Fruit fly (Drosophila melanogaster) Kc167 (cell line): ENCODE data around the gene wapl.

ENCODE experiments used
- Myc ChIP-seq: fragments of >200 bp; optimal IDR thresholded peaks from 2 replicates; lab custom pipeline; 2017; ENCODE audit warnings: missing external identifiers
- Sin3A ChIP-seq: fragments of >200 bp; optimal IDR thresholded peaks from 2 replicates; lab custom pipeline; 2018; ENCODE audit warnings: missing external identifiers
- h ChIP-seq: fragments of >200 bp; optimal IDR thresholded peaks from 3 replicates; lab custom pipeline; 2018; ENCODE audit warnings: missing external identifiers
- insv ChIP-seq: fragments of >200 bp; optimal IDR thresholded peaks from 3 replicates; lab custom pipeline; 2018; ENCODE audit warnings: missing external identifiers
- psq ChIP-seq: fragments of >200 bp; optimal IDR thresholded peaks from 2 replicates; lab custom pipeline; 2017; ENCODE audit warnings: missing external identifiers
- ttk ChIP-seq: sonication (Bioruptor generic); optimal IDR thresholded peaks from 2 replicates; lab custom pipeline; 2017; ENCODE audit warnings: missing external identifiers

wapl gene

DNA sequence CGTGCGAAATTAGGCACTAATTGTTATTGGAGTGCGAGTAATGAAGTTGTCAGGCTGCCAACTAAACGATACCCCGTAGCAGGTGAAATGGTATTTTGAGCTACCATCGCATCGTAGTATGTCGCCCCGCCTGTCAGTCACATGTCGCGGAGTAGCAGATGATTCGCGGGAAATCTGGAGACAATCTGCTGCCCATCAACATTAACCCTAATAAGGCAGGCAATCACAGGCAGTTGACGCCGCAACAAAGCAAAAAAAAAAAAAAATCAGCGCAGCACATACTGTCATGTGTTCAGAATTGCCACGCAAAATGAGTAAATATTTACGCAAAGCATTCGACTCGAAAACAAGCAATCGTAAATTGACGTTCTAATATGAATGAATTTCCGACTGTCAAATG, 54.9 kb downstream of the wapl start:
- TF ChIP-seq Sin3A (lab: Kevin White, UChicago) (no peak), psq (lab: Kevin White, UChicago) (no peak), Myc (lab: Kevin White, UChicago) (no peak), insv (lab: Kevin White, UChicago) (no peak), h (lab: Kevin White, UChicago) (no peak), ttk (lab: Kevin White, UChicago) (no peak)
